Worm (Caenorhabditis elegans) whole organism, L4 larva: ENCODE measurements around the gene C14A6.13.

Experiments
- D1046.2 ChIP-seq: fragments of 200-800 bp; sonication (Bioruptor generic); IDR thresholded peaks from 2 replicates; pipeline ENCODE4 v1.3.6; 2022; ENCODE audit warnings: missing genetic modification characterization, missing compliant biosample characterization
- F26F4.8 ChIP-seq: fragments of 200-800 bp; sonication (Bioruptor generic); conservative IDR thresholded peaks from 2 replicates; pipeline ENCODE4 v1.3.6; 2022; ENCODE audit warnings: missing genetic modification characterization, missing compliant biosample characterization
- F37D6.2 ChIP-seq: sonication (generic microtip); optimal IDR thresholded peaks from 2 replicates; lab custom pipeline; 2016; ENCODE audit warnings: mild to moderate bottlenecking, missing genetic modification characterization, missing compliant biosample characterization
- Y48G9A.11 ChIP-seq: fragments of 200-800 bp; sonication (Bioruptor generic); IDR thresholded peaks from 2 replicates; pipeline ENCODE4 v1.3.6; 2022; ENCODE audit warnings: missing genetic modification reagents, missing genetic modification characterization, missing compliant biosample characterization
- aha-1 ChIP-seq: fragments of 150-350 bp; peaks from one replicate; lab custom pipeline; 2014; ENCODE audit warnings: missing biosample characterization, missing genetic modification characterization
- ceh-28 ChIP-seq: fragments of 150-350 bp; optimal IDR thresholded peaks from 2 replicates; lab custom pipeline; 2014; ENCODE audit warnings: missing biosample characterization, missing genetic modification reagents, missing genetic modification characterization
- ces-1 ChIP-seq: fragments of 150-350 bp; sonication (generic microtip); optimal IDR thresholded peaks from 4 replicates; lab custom pipeline; 2014; ENCODE audit warnings: missing biosample characterization, missing genetic modification reagents, missing genetic modification characterization
- ctbp-1 ChIP-seq: fragments of 200-800 bp; sonication (Bioruptor generic); IDR thresholded peaks from 2 replicates; pipeline ENCODE4 v1.3.6; 2022; ENCODE audit warnings: missing genetic modification reagents, missing genetic modification characterization, missing compliant biosample characterization
- dmd-6 ChIP-seq: fragments of 200-800 bp; sonication (Bioruptor generic); IDR thresholded peaks from 2 replicates; pipeline ENCODE4 v1.3.6; 2022; ENCODE audit warnings: missing genetic modification reagents, missing genetic modification characterization, missing compliant biosample characterization
- dmd-9 ChIP-seq: fragments of 200-800 bp; sonication (Bioruptor generic); IDR thresholded peaks from 2 replicates; pipeline ENCODE4 v1.3.6; 2022; ENCODE audit warnings: missing genetic modification reagents, missing genetic modification characterization, missing compliant biosample characterization
- duxl-1 ChIP-seq: sonication (generic microtip); optimal IDR thresholded peaks from 2 replicates; lab custom pipeline; 2016; ENCODE audit warnings: mild to moderate bottlenecking, missing genetic modification characterization, moderate library complexity, missing compliant biosample characterization; ENCODE audit not compliant: poor library complexity
- fkh-10 ChIP-seq: fragments of 150-350 bp; optimal IDR thresholded peaks from 2 replicates; lab custom pipeline; 2014; ENCODE audit warnings: missing biosample characterization, missing genetic modification reagents, missing genetic modification characterization
- hlh-11 ChIP-seq: fragments of 200-800 bp; sonication (Bioruptor generic); optimal IDR thresholded peaks from 2 replicates; lab custom pipeline; 2018; ENCODE audit warnings: mild to moderate bottlenecking, missing genetic modification characterization, missing compliant biosample characterization
- hmg-1.1 ChIP-seq: fragments of 200-800 bp; sonication (Bioruptor generic); IDR thresholded peaks from 2 replicates; pipeline ENCODE4 v1.3.6; 2022; ENCODE audit warnings: missing genetic modification reagents, missing genetic modification characterization, missing compliant biosample characterization
- lin-1 ChIP-seq: fragments of 200-800 bp; sonication (Bioruptor generic); IDR thresholded peaks from 2 replicates; pipeline ENCODE4 v1.3.6; 2022; ENCODE audit warnings: missing genetic modification reagents, missing genetic modification characterization, missing compliant biosample characterization
- lin-38 ChIP-seq: fragments of 200-800 bp; sonication (Bioruptor generic); IDR thresholded peaks from 2 replicates; pipeline ENCODE4 v1.3.6; 2022; ENCODE audit warnings: missing genetic modification reagents, missing genetic modification characterization, missing compliant biosample characterization
- lsy-2 ChIP-seq, 2 experiments: fragments of 150-350 bp in 1 of 2; sonication (generic microtip) in 1 of 2; optimal IDR thresholded peaks; 2 replicates each; lab custom pipeline; 2014 to 2017; ENCODE audit warnings: missing biosample characterization in 2 of 2, missing genetic modification characterization in 2 of 2
- mep-1 ChIP-seq: fragments of 150-350 bp; sonication (generic microtip); optimal IDR thresholded peaks from 3 replicates; lab custom pipeline; 2014; ENCODE audit warnings: missing biosample characterization, missing genetic modification characterization
- nhr-10 ChIP-seq: fragments of 150-350 bp; optimal IDR thresholded peaks from 2 replicates; lab custom pipeline; 2014; ENCODE audit warnings: missing biosample characterization, missing genetic modification characterization
- nhr-77 ChIP-seq: fragments of 150-350 bp; optimal IDR thresholded peaks from 2 replicates; lab custom pipeline; 2014; ENCODE audit warnings: missing biosample characterization, missing genetic modification characterization
- pqm-1 ChIP-seq: sonication (generic microtip); optimal IDR thresholded peaks from 2 replicates; lab custom pipeline; 2017; ENCODE audit warnings: missing biosample characterization, missing genetic modification characterization
- spr-1 ChIP-seq: sonication (generic microtip); optimal IDR thresholded peaks from 2 replicates; lab custom pipeline; 2016; ENCODE audit warnings: mild to moderate bottlenecking, missing genetic modification characterization, missing compliant biosample characterization
- tag-97 ChIP-seq: fragments of 200-800 bp; sonication (Bioruptor generic); IDR thresholded peaks from 2 replicates; pipeline ENCODE4 v1.3.6; 2022; ENCODE audit warnings: missing genetic modification characterization, missing compliant biosample characterization
- unc-62 ChIP-seq, 3 experiments: fragments of 150-350 bp in 1 of 3; sonication (generic microtip); optimal IDR thresholded peaks in 2 of 3; peaks in 1 of 3; 1 replicate in 1 of 3; 2 replicates in 2 of 3; lab custom pipeline; 2014 to 2017; ENCODE audit warnings: missing biosample characterization in 3 of 3, missing genetic modification characterization in 3 of 3, missing genetic modification reagents in 3 of 3, missing genotype in 1 of 3
- zfp-3 ChIP-seq: fragments of 200-800 bp; sonication (Bioruptor generic); conservative IDR thresholded peaks from 2 replicates; pipeline ENCODE4 v1.3.6; 2022; ENCODE audit warnings: missing genetic modification reagents, missing genetic modification characterization, missing compliant biosample characterization
- ztf-7 ChIP-seq: fragments of 150-350 bp; optimal IDR thresholded peaks from 2 replicates; lab custom pipeline; 2014; ENCODE audit warnings: missing biosample characterization, missing genetic modification characterization

The C14A6.13 gene

ce11 chrV:18138695-18139094, 22.4 kb downstream of the C14A6.13 start, which contains the start of gene Y37H2A.10:
TSS of gene Y37H2A.10 (plus strand) at chrV:18138995.
- no peak for TF ChIP-seq fkh-10 (GFP tag; lab: Kevin White, UChicago)
- no peak for TF ChIP-seq dmd-9 (GFP tag; lab: Robert Waterston, UW)
- TF ChIP-seq duxl-1 (tag; lab: Kevin White, UChicago) = no peak
- no peak for TF ChIP-seq mep-1
- TF ChIP-seq lin-1 = no peak

- TF ChIP-seq ces-1 (no peak), F37D6.2 (tag; lab: Kevin White, UChicago) (no peak), spr-1 (tag; lab: Kevin White, UChicago) (no peak), ctbp-1 (no peak), pqm-1 (tag; lab: Kevin White, UChicago) (no peak), Y48G9A.11 (GFP tag; lab: Robert Waterston, UW) (no peak), lsy-2 (tag; optimal IDR thresholded peaks at IDR 0.05; lab: Kevin White, UChicago) (no peak), hmg-1.1 (no peak), lin-1 (no peak), hlh-11 (no peak), tag-97 (GFP tag; lab: Robert Waterston, UW) (no peak)
These were observed 23.4 kb downstream of the C14A6.13 start for ce11 chrV:18137679-18138078.

- TF ChIP-seq aha-1 (tag; lab: Kevin White, UChicago) (peak; percentile 50), F26F4.8 (GFP tag; lab: Robert Waterston, UW) (no peak), lin-38 (GFP tag; lab: Robert Waterston, UW) (no peak), nhr-77 (tag; lab: Kevin White, UChicago) (no peak)
- TF ChIP-seq, all 104 proteins: peak for 1
These were observed 26.8 kb downstream of the C14A6.13 start, which contains the start of gene Y37H2A.7 for ce11 chrV:18134378-18134777. TSS of gene Y37H2A.7 (minus strand) at chrV:18134478.

ce11 chrV:18133177-18133576, 28.0 kb downstream of the C14A6.13 start, which contains the start of gene Y37H2A.18:
TSS of gene Y37H2A.18 (minus strand) at chrV:18133277.
- no peak for TF ChIP-seq D1046.2 (GFP tag; lab: Robert Waterston, UW)
- no peak for TF ChIP-seq zfp-3 (GFP tag; lab: Robert Waterston, UW)

- TF ChIP-seq F26F4.8 (GFP tag; lab: Robert Waterston, UW) (no peak), ztf-7 (tag; lab: Kevin White, UChicago) (no peak), unc-62 (GFP tag; optimal IDR thresholded peaks at IDR 0.05 in 1 of 2; lab: Kevin White, UChicago) (peak in 1 of 2 experiments; percentile 21), unc-62 (tag; optimal IDR thresholded peaks at IDR 0.05; lab: Kevin White, UChicago) (no peak)
These were observed 30.1 kb downstream of the C14A6.13 start, which contains the start of gene Y37H2A.12 for ce11 chrV:18131049-18131448. TSS of gene Y37H2A.12 (minus strand) at chrV:18131129.

ce11 chrV:18129663-18130272, 31.4 kb downstream of the C14A6.13 start:
- TF ChIP-seq ceh-28 (tag; lab: Kevin White, UChicago) = peak; percentile 76

- TF ChIP-seq dmd-6 (GFP tag; lab: Robert Waterston, UW) (no peak), aha-1 (tag; lab: Kevin White, UChicago) (peak; percentile 91)
- TF ChIP-seq, all 104 proteins: peak for 1
These were observed 32.6 kb downstream of the C14A6.13 start for ce11 chrV:18128545-18128944.

- TF ChIP-seq nhr-10 (tag; lab: Kevin White, UChicago) (no peak), aha-1 (tag; lab: Kevin White, UChicago) (peak; percentile 93), lin-38 (GFP tag; lab: Robert Waterston, UW) (0 out of 2 replicates have a peak, but pooled peaks have one; percentile 21)
These were observed 33.9 kb downstream of the C14A6.13 start, which contains the start of gene fbxa-211 for ce11 chrV:18127192-18127591. TSS of gene fbxa-211 (plus strand) at chrV:18127519.
